Fruit fly (Drosophila melanogaster) whole organism, embryonic: ENCODE measurements around the gene CG11843.

Experiments
- Bdp1 ChIP-seq: fragments of 200-800 bp; sonication (Bioruptor generic); optimal IDR thresholded peaks from 3 replicates; lab custom pipeline; 2016; ENCODE audit warnings: missing biosample characterization, missing genetic modification characterization
- CG10147 ChIP-seq: fragments of 200-800 bp; sonication (Bioruptor generic); optimal IDR thresholded peaks from 2 replicates; lab custom pipeline; 2019; ENCODE audit warnings: missing biosample characterization, mild to moderate bottlenecking, missing genetic modification characterization, moderate library complexity
- CG10321 ChIP-seq: fragments of 200-800 bp; sonication (Bioruptor generic); IDR thresholded peaks from 2 replicates; pipeline ENCODE4 v1.3.6; 2022; ENCODE audit warnings: missing biosample characterization, missing genetic modification characterization
- CG10462 ChIP-seq: fragments of 200-800 bp; sonication (Bioruptor generic); optimal IDR thresholded peaks from 2 replicates; lab custom pipeline; 2016; ENCODE audit warnings: missing biosample characterization, missing genetic modification characterization
- CG11695 ChIP-seq: fragments of 200-800 bp; sonication (Bioruptor generic); IDR thresholded peaks from 3 replicates; pipeline ENCODE4 v1.3.6; 2022; ENCODE audit warnings: missing biosample characterization, missing genetic modification characterization
- CG12236 ChIP-seq: fragments of 200-800 bp; sonication (Bioruptor generic); optimal IDR thresholded peaks from 2 replicates; lab custom pipeline; 2016; ENCODE audit warnings: missing biosample characterization, missing genetic modification characterization
- CG12391 ChIP-seq: fragments of 200-800 bp; sonication (Bioruptor generic); optimal IDR thresholded peaks from 3 replicates; lab custom pipeline; 2018; ENCODE audit warnings: missing biosample characterization, mild to moderate bottlenecking, missing genetic modification characterization, moderate library complexity
- CG12744 ChIP-seq: fragments of 200-800 bp; sonication (Bioruptor generic); optimal IDR thresholded peaks from 2 replicates; lab custom pipeline; 2016; ENCODE audit warnings: missing biosample characterization, missing genetic modification characterization
- CG14014 ChIP-seq: fragments of 200-800 bp; sonication (Bioruptor generic); IDR thresholded peaks from 2 replicates; pipeline ENCODE4 v1.3.6; 2022; ENCODE audit warnings: missing biosample characterization, missing genetic modification characterization
- CG1529 ChIP-seq: fragments of 200-800 bp; sonication (Bioruptor generic); optimal IDR thresholded peaks from 3 replicates; lab custom pipeline; 2018; ENCODE audit warnings: missing biosample characterization, missing genetic modification characterization
- CG1792 ChIP-seq: fragments of 200-800 bp; sonication (Bioruptor generic); optimal IDR thresholded peaks from 2 replicates; lab custom pipeline; 2016; ENCODE audit warnings: missing biosample characterization, missing genetic modification characterization
- CG2120 ChIP-seq: fragments of 200-800 bp; sonication (Bioruptor generic); optimal IDR thresholded peaks from 3 replicates; lab custom pipeline; 2016; ENCODE audit warnings: missing biosample characterization, missing genetic modification characterization
- CG30403 ChIP-seq: fragments of 200-800 bp; sonication (Bioruptor generic); optimal IDR thresholded peaks from 3 replicates; lab custom pipeline; 2016; ENCODE audit warnings: missing biosample characterization, missing genetic modification characterization
- CG32772 ChIP-seq: fragments of 200-800 bp; sonication (Bioruptor generic); IDR thresholded peaks from 2 replicates; pipeline ENCODE4 v1.3.6; 2022; ENCODE audit warnings: missing biosample characterization, missing genetic modification characterization
- CG3838 ChIP-seq: fragments of 200-800 bp; sonication (Bioruptor generic); optimal IDR thresholded peaks from 3 replicates; lab custom pipeline; 2016; ENCODE audit warnings: missing biosample characterization, missing genetic modification characterization
- CG6175 ChIP-seq: fragments of 200-800 bp; sonication (Bioruptor generic); IDR thresholded peaks from 3 replicates; pipeline ENCODE4 v1.3.6; 2022; ENCODE audit warnings: missing biosample characterization, missing genetic modification characterization
- CG8944 ChIP-seq: fragments of 200-800 bp; sonication (Bioruptor generic); optimal IDR thresholded peaks from 3 replicates; lab custom pipeline; 2016; ENCODE audit warnings: missing biosample characterization, missing genetic modification characterization
- CG9215 ChIP-seq: fragments of 200-800 bp; sonication (Bioruptor generic); IDR thresholded peaks from 2 replicates; pipeline ENCODE4 v1.3.6; 2022; ENCODE audit warnings: missing biosample characterization, missing genetic modification characterization
- CHES-1-like ChIP-seq: fragments of 200-800 bp; sonication (Bioruptor generic); optimal IDR thresholded peaks from 2 replicates; lab custom pipeline; 2016; ENCODE audit warnings: missing biosample characterization, missing genetic modification characterization
- CkIIα-i1 ChIP-seq: fragments of 200-800 bp; sonication (Bioruptor generic); IDR thresholded peaks from 2 replicates; pipeline ENCODE4 v1.3.6; 2022; ENCODE audit warnings: missing biosample characterization, missing genetic modification characterization
- Dad ChIP-seq: fragments of 200-800 bp; sonication (Bioruptor generic); optimal IDR thresholded peaks from 3 replicates; lab custom pipeline; 2016; ENCODE audit warnings: missing biosample characterization, missing genetic modification characterization
- Elba2 ChIP-seq: fragments of 200-800 bp; sonication (Bioruptor generic); optimal IDR thresholded peaks from 3 replicates; lab custom pipeline; 2016; ENCODE audit warnings: missing biosample characterization, missing genetic modification characterization
- Hand ChIP-seq: fragments of 200-800 bp; sonication (Bioruptor generic); optimal IDR thresholded peaks from 2 replicates; lab custom pipeline; 2017; ENCODE audit warnings: mild to moderate bottlenecking, missing biosample characterization, missing genetic modification reagents, missing genetic modification characterization
- Hsf ChIP-seq: fragments of 200-800 bp; sonication (Bioruptor generic); optimal IDR thresholded peaks from 3 replicates; lab custom pipeline; 2016; ENCODE audit warnings: missing biosample characterization, missing genetic modification characterization
- Jarid2 ChIP-seq: fragments of 200-800 bp; sonication (Bioruptor generic); optimal IDR thresholded peaks from 3 replicates; lab custom pipeline; 2017; ENCODE audit warnings: mild to moderate bottlenecking, missing biosample characterization, missing genetic modification reagents, missing genetic modification characterization
- NFAT ChIP-seq: fragments of 200-800 bp; sonication (Bioruptor generic); IDR thresholded peaks from 2 replicates; pipeline ENCODE4 v1.3.6; 2022; ENCODE audit warnings: missing biosample characterization, missing genetic modification characterization
- Ptx1 ChIP-seq: fragments of 200-800 bp; sonication (Bioruptor generic); IDR thresholded peaks from 2 replicates; pipeline ENCODE4 v1.3.6; 2022; ENCODE audit warnings: missing biosample characterization, missing genetic modification characterization
- Side ChIP-seq: fragments of 200-800 bp; sonication (Bioruptor generic); optimal IDR thresholded peaks from 2 replicates; lab custom pipeline; 2016; ENCODE audit warnings: missing biosample characterization, missing genetic modification characterization
- YL-1 ChIP-seq: fragments of 200-800 bp; sonication (Bioruptor generic); optimal IDR thresholded peaks from 3 replicates; lab custom pipeline; 2017; ENCODE audit warnings: missing biosample characterization, mild to moderate bottlenecking, missing genetic modification characterization
- abd-A ChIP-seq: fragments of 200-800 bp; sonication (Bioruptor generic); optimal IDR thresholded peaks from 3 replicates; lab custom pipeline; 2019; ENCODE audit warnings: missing biosample characterization, mild to moderate bottlenecking, missing genetic modification characterization, moderate library complexity
- caup ChIP-seq: fragments of 200-800 bp; sonication (Bioruptor generic); optimal IDR thresholded peaks from 3 replicates; lab custom pipeline; 2017; ENCODE audit warnings: missing biosample characterization, mild to moderate bottlenecking, missing genetic modification characterization, moderate library complexity; ENCODE audit not compliant: severe bottlenecking
- chif ChIP-seq, 2 experiments: fragments of 200-800 bp; sonication (Bioruptor generic); optimal IDR thresholded peaks; 3 replicates each; lab custom pipeline; 2016; ENCODE audit warnings: missing biosample characterization in 2 of 2, missing genetic modification characterization in 2 of 2
- chinmo ChIP-seq: fragments of 200-800 bp; sonication (Bioruptor generic); IDR thresholded peaks from 4 replicates; pipeline ENCODE4 v1.3.6; 2022; ENCODE audit warnings: missing biosample characterization, missing genetic modification characterization; ENCODE audit not compliant: partially characterized antibody
- dati ChIP-seq: fragments of 200-800 bp; sonication (Bioruptor generic); IDR thresholded peaks from 2 replicates; pipeline ENCODE4 v1.3.6; 2022; ENCODE audit warnings: missing biosample characterization, missing genetic modification characterization
- ems ChIP-seq: fragments of 200-800 bp; sonication (Bioruptor generic); optimal IDR thresholded peaks from 3 replicates; lab custom pipeline; 2016; ENCODE audit warnings: missing biosample characterization, missing genetic modification characterization
- gem ChIP-seq: fragments of 200-800 bp; sonication (Bioruptor generic); optimal IDR thresholded peaks from 2 replicates; lab custom pipeline; 2019; ENCODE audit warnings: missing biosample characterization, mild to moderate bottlenecking, missing genetic modification characterization, moderate library complexity
- hkb ChIP-seq, 2 experiments: fragments of 200-800 bp in 1 of 2; fragments of >200 bp in 1 of 2; sonication (Bioruptor generic) in 1 of 2; IDR thresholded peaks in 1 of 2; optimal IDR thresholded peaks in 1 of 2; 2 replicates each; pipeline versions ENCODE4 v1.3.6 to Lab custom; 2017 to 2022; ENCODE audit warnings: missing biosample characterization in 1 of 2, missing genetic modification characterization in 1 of 2
- insv ChIP-seq, 2 experiments: fragments of 200-800 bp; sonication (Bioruptor generic); optimal IDR thresholded peaks; 3 replicates each; lab custom pipeline; 2016 to 2018; ENCODE audit warnings: missing biosample characterization in 2 of 2, missing genetic modification characterization in 2 of 2
- lilli ChIP-seq: fragments of 200-800 bp; sonication (Bioruptor generic); optimal IDR thresholded peaks from 3 replicates; lab custom pipeline; 2016; ENCODE audit warnings: missing biosample characterization, missing genetic modification characterization
- lmd ChIP-seq: fragments of 200-800 bp; sonication (Bioruptor generic); IDR thresholded peaks from 2 replicates; pipeline ENCODE4 v1.3.6; 2022; ENCODE audit warnings: missing biosample characterization, missing genetic modification characterization
- mld ChIP-seq: fragments of 200-800 bp; sonication (Bioruptor generic); IDR thresholded peaks from 3 replicates; pipeline ENCODE4 v1.3.6; 2022; ENCODE audit warnings: missing biosample characterization, missing genetic modification characterization; ENCODE audit not compliant: partially characterized antibody
- pan ChIP-seq, 4 experiments: fragments of >200 bp in 3 of 4; fragments of 200-800 bp in 1 of 4; sonication (Bioruptor generic) in 1 of 4; optimal IDR thresholded peaks in 3 of 4; IDR thresholded peaks in 1 of 4; 2 replicates each; pipeline versions ENCODE4 v1.3.6 to Lab custom; 2017 to 2022; ENCODE audit warnings: missing biosample characterization in 2 of 4, missing genetic modification characterization in 2 of 4, mixed read lengths in 1 of 4
- pnt ChIP-seq: fragments of 200-800 bp; sonication (Bioruptor generic); optimal IDR thresholded peaks from 3 replicates; lab custom pipeline; 2016; ENCODE audit warnings: missing biosample characterization, missing genetic modification characterization
- shn ChIP-seq: fragments of 200-800 bp; sonication (Bioruptor generic); optimal IDR thresholded peaks from 3 replicates; lab custom pipeline; 2016; ENCODE audit warnings: missing biosample characterization, missing genetic modification characterization
- tna ChIP-seq: fragments of 200-800 bp; sonication (Bioruptor generic); IDR thresholded peaks from 2 replicates; pipeline ENCODE4 v1.3.6; 2022; ENCODE audit warnings: missing biosample characterization, missing genetic modification characterization; ENCODE audit not compliant: partially characterized antibody
- tx ChIP-seq: fragments of 200-800 bp; sonication (Bioruptor generic); optimal IDR thresholded peaks from 2 replicates; lab custom pipeline; 2016; ENCODE audit warnings: missing biosample characterization, missing genetic modification characterization
- unc-4 ChIP-seq: fragments of 200-800 bp; sonication (Bioruptor generic); IDR thresholded peaks from 2 replicates; pipeline ENCODE4 v1.3.6; 2022; ENCODE audit warnings: missing biosample characterization, missing genetic modification characterization; ENCODE audit not compliant: partially characterized antibody
- vvl ChIP-seq: fragments of 200-800 bp; sonication (Bioruptor generic); IDR thresholded peaks from 2 replicates; pipeline ENCODE4 v1.3.6; 2022; ENCODE audit warnings: missing biosample characterization, missing genetic modification characterization
- zfh1 ChIP-seq: fragments of 200-800 bp; sonication (Bioruptor generic); IDR thresholded peaks from 3 replicates; pipeline ENCODE4 v1.3.6; 2022; ENCODE audit warnings: missing biosample characterization, missing genetic modification characterization

Gene CG11843

DNA sequence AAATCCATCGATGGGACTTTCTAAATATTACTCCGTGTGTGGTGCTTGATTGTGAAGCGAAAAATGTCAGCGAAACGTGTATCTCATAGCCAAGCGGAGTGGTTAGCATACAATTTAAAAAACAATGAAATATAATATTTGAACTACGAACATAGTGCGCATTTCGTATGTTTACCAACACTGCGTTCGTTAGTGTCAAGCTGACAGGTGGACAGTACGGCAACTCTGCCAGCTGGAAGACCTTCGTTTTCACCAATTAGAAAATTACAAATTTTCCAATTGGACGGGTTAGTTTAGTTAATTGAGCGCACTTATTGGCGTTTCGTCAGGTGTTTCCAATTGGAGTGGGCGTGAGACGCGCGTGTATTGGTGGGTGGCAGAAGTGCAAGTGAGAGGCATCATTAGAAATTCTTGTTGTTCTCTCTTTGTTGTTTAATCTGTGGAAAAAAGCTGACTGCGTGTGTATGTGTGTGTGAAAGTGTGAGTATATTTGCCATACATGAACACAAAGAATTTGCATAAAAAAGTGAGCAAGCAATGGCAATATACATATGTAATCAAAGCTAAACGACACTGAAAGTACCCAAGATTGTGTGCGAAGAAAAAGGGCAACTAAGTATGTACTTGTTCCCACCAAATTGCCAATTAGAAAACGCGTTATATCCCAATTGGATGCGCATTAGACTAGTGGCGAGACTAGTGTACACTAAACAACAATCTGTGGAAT is 14.3 kb upstream of the CG11843 start (continued):
- TF ChIP-seq Bdp1 (peak; percentile 9), CG12391 (tag; lab: Kevin White, UChicago) (peak; percentile 38), NFAT (GFP tag; lab: Robert Waterston, UW) (no peak; the same call in 1 of the 2 replicates), insv (GFP tag; optimal IDR thresholded peaks at IDR 0.05; lab: Kevin White, UChicago) (peak; percentile 99), Dad (GFP tag; lab: Kevin White, UChicago) (peak; percentile 55), Side (GFP tag; lab: Kevin White, UChicago) (peak; percentile 26), CG8944 (GFP tag; lab: Kevin White, UChicago) (no peak), shn (GFP tag; lab: Kevin White, UChicago) (peak; percentile 9), CG30403 (GFP tag; lab: Kevin White, UChicago) (peak; percentile 16), chinmo (0 out of 4 replicates have a peak, but pooled peaks have one; percentile 40), YL-1 (peak; percentile 45), CG9215 (GFP tag; lab: Robert Waterston, UW) (peak; percentile 26; the same call in 1 of the 2 replicates), chif (GFP tag; optimal IDR thresholded peaks at IDR 0.05; lab: Kevin White, UChicago) (peak in 1 of 2 experiments; percentile 25), ems (GFP tag; lab: Kevin White, UChicago) (peak; percentile 55), gem (tag; lab: Kevin White, UChicago) (peak; percentile 28), unc-4 (GFP tag; lab: Robert Waterston, UW) (peak; percentile 13; the same call in 1 of the 2 replicates), lmd (GFP tag; lab: Robert Waterston, UW) (peak; percentile 16; the same call in 1 of the 2 replicates), Hsf (peak; percentile 30), pan (optimal IDR thresholded peaks at IDR 0.05; lab: Kevin White, UChicago) (no peak), pan (GFP tag; optimal IDR thresholded peaks at IDR 0.05 in 1 of 2, IDR thresholded peaks at IDR 0.05 in 1 of 2) (peak in 1 of 2 experiments; percentile 13), CG10147 (GFP tag; lab: Kevin White, UChicago) (no peak), Elba2 (peak; percentile 99), CG10321 (GFP tag; lab: Robert Waterston, UW) (no peak), CG12744 (GFP tag; lab: Kevin White, UChicago) (peak; percentile 48), mld (GFP tag; lab: Robert Waterston, UW) (no peak), CG2120 (peak; percentile 56), CHES-1-like (GFP tag; lab: Kevin White, UChicago) (peak; percentile 46), CG6175 (GFP tag; lab: Robert Waterston, UW) (no peak), pnt (no peak), lilli (GFP tag; lab: Kevin White, UChicago) (peak; percentile 65), abd-A (tag; lab: Kevin White, UChicago) (no peak), CkIIα-i1 (GFP tag; lab: Robert Waterston, UW) (no peak), dati (no peak), caup (peak; percentile 18), zfh1 (GFP tag; lab: Robert Waterston, UW) (0 out of 3 replicates have a peak, but pooled peaks have one; percentile 50), CG32772 (GFP tag; lab: Robert Waterston, UW) (no peak)

DNA sequence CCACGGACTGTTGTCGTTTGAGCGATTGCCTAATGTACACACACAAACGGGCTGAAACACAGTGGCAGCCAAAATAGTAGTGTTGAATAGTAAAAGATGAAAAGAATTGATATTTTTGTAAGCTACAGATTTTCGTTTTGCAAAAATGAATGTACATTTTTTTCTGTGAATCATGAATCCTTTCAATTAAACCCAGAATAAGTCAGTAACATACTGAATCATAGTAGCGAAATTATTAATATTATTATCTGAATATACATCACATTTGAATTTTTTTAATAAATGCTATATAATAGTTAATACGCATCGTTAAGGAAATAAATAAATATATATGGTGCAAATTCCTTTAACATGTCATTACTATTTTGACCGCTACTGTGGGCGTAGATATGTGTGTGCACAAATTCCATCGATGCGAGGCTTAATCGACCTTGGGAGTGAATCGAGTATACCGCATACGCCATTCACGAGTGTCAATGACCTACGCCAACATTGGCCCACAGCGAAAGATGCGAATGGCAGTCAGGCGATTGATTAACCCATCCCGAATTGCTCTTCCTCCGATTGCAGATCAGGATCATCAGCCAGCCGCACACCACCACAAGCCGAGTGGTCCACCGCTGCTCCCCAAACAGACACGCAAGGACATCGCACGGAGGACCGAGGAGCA is 13.5 kb upstream of the CG11843 start:
- TF ChIP-seq CG14014 (GFP tag; lab: Robert Waterston, UW) = peak; percentile 28; the same call in 1 of the 2 replicates
- TF ChIP-seq CG1792 (GFP tag; lab: Kevin White, UChicago) = no peak
- TF ChIP-seq vvl = peak; percentile 47; the same call in 1 of the 2 replicates
- TF ChIP-seq hkb (optimal IDR thresholded peaks at IDR 0.05; lab: Kevin White, UChicago) = no peak
- TF ChIP-seq hkb (GFP tag; IDR thresholded peaks at IDR 0.05; lab: Robert Waterston, UW) = peak; percentile 74
- no peak for TF ChIP-seq CG12236 (GFP tag; lab: Kevin White, UChicago)
- peak; percentile 51 for TF ChIP-seq CG10462 (GFP tag; lab: Kevin White, UChicago)
- TF ChIP-seq CG3838 (GFP tag; lab: Kevin White, UChicago) = no peak
- peak; percentile 47 for TF ChIP-seq Hand (GFP tag; lab: Kevin White, UChicago)
- no peak for TF ChIP-seq CG1529 (GFP tag; lab: Kevin White, UChicago)
- TF ChIP-seq tna (GFP tag; lab: Robert Waterston, UW) = no peak
- TF ChIP-seq tx (GFP tag; lab: Kevin White, UChicago) = peak; percentile 2
- TF ChIP-seq CG11695 (GFP tag; lab: Robert Waterston, UW) = peak; percentile 86
- TF ChIP-seq Jarid2 (GFP tag; lab: Kevin White, UChicago) = no peak
- TF ChIP-seq Ptx1 (GFP tag; lab: Robert Waterston, UW) = peak; percentile 70
